Fruit fly (Drosophila melanogaster) whole organism, pupa: ENCODE results near the gene CG10194.

Source experiments
- CG13204 ChIP-seq: fragments of 200-800 bp; sonication (Bioruptor generic); optimal IDR thresholded peaks from 2 replicates; lab custom pipeline; 2018; ENCODE audit warnings: missing biosample characterization, mild to moderate bottlenecking, missing genetic modification characterization, moderate library complexity
- CG17806 ChIP-seq: fragments of 200-800 bp; sonication (Bioruptor generic); optimal IDR thresholded peaks from 2 replicates; lab custom pipeline; 2018; ENCODE audit warnings: missing biosample characterization, mild to moderate bottlenecking, missing genetic modification characterization, moderate library complexity
- CG32121 ChIP-seq: fragments of 200-800 bp; sonication (Bioruptor generic); IDR thresholded peaks from 2 replicates; pipeline ENCODE4 v1.3.6; 2022; ENCODE audit warnings: missing biosample characterization, missing genetic modification characterization
- CG4496 ChIP-seq: fragments of 200-800 bp; sonication (Bioruptor generic); IDR thresholded peaks from 3 replicates; pipeline ENCODE4 v1.3.6; 2022; ENCODE audit warnings: missing biosample characterization, missing genetic modification characterization
- CG8159 ChIP-seq: fragments of 200-800 bp; sonication (Bioruptor generic); optimal IDR thresholded peaks from 3 replicates; lab custom pipeline; 2018; ENCODE audit warnings: missing biosample characterization, mild to moderate bottlenecking, missing genetic modification characterization, moderate library complexity
- CG8301 ChIP-seq: fragments of 200-800 bp; sonication (Bioruptor generic); optimal IDR thresholded peaks from 2 replicates; lab custom pipeline; 2018; ENCODE audit warnings: missing biosample characterization, mild to moderate bottlenecking, missing genetic modification characterization
- Pif1A ChIP-seq: fragments of 200-800 bp; sonication (Bioruptor generic); optimal IDR thresholded peaks from 3 replicates; lab custom pipeline; 2016; ENCODE audit warnings: missing biosample characterization, missing genetic modification characterization
- gl ChIP-seq: fragments of 200-800 bp; sonication (Bioruptor generic); optimal IDR thresholded peaks from 2 replicates; lab custom pipeline; 2018; ENCODE audit warnings: missing biosample characterization, mild to moderate bottlenecking, missing genetic modification characterization

dm6 chr2L:19479249-19479984, 10.5 kb downstream of the CG10194 start:
- TF ChIP-seq CG8159 (tag; lab: Kevin White, UChicago) (no peak), CG17806 (tag; lab: Kevin White, UChicago) (no peak), CG32121 (GFP tag; lab: Robert Waterston, UW) (no peak), gl (tag; lab: Kevin White, UChicago) (no peak), Pif1A (GFP tag; lab: Kevin White, UChicago) (no peak), CG13204 (GFP tag; lab: Kevin White, UChicago) (no peak), CG4496 (GFP tag; lab: Robert Waterston, UW) (no peak), CG8301 (tag; lab: Kevin White, UChicago) (no peak)
